Worm (Caenorhabditis elegans) whole organism, L4 larva: Measurements from ENCODE around the gene F14F9.3.

Experiments
- Y48G9A.11 ChIP-seq: fragments of 200-800 bp; sonication (Bioruptor generic); IDR thresholded peaks from 2 replicates; pipeline ENCODE4 v1.3.6; 2022; ENCODE audit warnings: missing genetic modification reagents, missing genetic modification characterization, missing compliant biosample characterization
- madf-9 ChIP-seq: fragments of 200-800 bp; sonication (Bioruptor generic); conservative IDR thresholded peaks from 2 replicates; pipeline ENCODE4 v1.3.6; 2022; ENCODE audit warnings: missing genetic modification reagents, missing genetic modification characterization, missing compliant biosample characterization
- ztf-7 ChIP-seq: fragments of 150-350 bp; optimal IDR thresholded peaks from 2 replicates; lab custom pipeline; 2014; ENCODE audit warnings: missing biosample characterization, missing genetic modification characterization

DNA sequence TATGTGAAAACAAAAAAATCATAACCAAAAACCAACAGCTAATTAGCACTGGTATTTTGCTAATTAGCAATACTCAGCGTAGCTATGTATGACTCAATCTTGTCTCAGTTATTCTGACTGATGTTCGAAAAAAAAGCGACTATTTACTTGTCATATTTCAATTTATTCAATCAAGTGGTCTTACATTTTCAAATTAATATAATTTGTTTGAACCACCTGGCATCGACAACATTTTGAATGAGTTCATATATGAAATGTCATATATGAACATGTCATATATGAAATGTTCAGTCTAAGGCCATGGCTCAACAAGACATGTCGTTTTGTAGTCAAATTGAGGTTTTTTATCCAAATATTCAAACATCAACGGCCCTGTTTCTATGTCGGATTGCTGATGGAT lies 27.4 kb downstream of the F14F9.3 start, which contains the start of gene srw-140:
- TF ChIP-seq Y48G9A.11 (GFP tag; lab: Robert Waterston, UW) = no peak
- TF ChIP-seq madf-9 (GFP tag; lab: Robert Waterston, UW) = no peak
- TF ChIP-seq ztf-7 (tag; lab: Kevin White, UChicago) = no peak
